Fruit fly (Drosophila melanogaster) whole organism, larva: ENCODE measurements around the gene CG8673.

Experiments
- noc ChIP-seq: fragments of 200-800 bp; sonication (Bioruptor generic); optimal IDR thresholded peaks from 3 replicates; lab custom pipeline; 2019; ENCODE audit warnings: missing biosample characterization, mild to moderate bottlenecking, missing genetic modification characterization, moderate library complexity

The CG8673 gene

DNA sequence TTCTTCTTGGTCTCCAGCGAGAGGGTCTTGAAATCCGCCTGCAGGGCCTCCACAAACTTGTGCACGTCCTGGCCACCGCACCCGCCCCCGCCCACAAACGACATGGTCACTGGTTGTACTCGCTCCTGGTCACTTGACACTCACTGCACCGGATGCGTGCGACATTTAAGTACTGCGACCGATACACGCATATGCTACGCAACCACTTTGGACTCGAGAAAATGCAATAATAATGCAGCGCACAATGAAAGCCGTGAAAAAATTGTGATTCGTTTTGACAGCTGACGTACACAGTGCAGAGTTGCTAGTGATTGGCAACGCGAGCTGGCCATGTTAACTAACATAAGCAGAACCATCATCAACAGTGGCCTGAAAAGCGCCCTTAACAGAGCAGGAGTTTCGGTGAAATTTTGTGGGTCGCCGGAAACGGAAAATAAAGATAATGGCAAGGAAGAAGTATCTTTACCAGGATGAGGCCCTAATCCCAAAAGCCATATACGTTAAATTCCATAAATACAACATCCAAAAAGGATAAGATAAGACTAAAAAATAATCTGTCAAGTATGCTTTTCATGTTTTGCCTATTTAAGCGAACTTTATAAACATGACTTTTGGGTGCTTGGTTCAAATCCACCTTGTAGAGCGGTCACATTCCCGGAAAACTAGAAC lies at the start of gene CG8673, which contains the start of gene mon2:
Gene CG8673 (plus strand): TSS at position 619 of the 669 bp plus-strand sequence.
Gene mon2 (minus strand): TSS at position 300 of the 669 bp plus-strand sequence.
- peak; percentile 7 for TF ChIP-seq noc (tag; lab: Kevin White, UChicago)

DNA sequence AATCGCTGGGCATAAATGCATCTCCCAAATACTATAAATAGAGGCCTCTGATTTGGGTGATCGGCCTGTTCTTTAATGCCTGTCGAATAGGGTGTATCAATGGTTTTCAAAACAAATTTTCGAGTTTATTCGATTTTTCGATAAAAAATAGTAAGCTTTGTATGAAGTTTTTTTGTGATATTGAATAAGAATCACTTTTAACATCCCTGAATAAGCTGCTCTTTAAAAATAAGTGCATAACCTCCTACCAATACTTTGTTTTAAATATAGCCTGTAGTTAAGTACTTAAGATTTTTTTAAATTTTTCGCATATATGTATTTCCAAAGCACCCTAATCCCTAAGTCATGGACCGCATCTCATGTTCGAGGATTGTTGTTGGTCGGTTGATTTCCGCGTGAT lies 43.5 kb upstream of the CG8673 start:
- no peak for TF ChIP-seq noc (tag; lab: Kevin White, UChicago)

DNA sequence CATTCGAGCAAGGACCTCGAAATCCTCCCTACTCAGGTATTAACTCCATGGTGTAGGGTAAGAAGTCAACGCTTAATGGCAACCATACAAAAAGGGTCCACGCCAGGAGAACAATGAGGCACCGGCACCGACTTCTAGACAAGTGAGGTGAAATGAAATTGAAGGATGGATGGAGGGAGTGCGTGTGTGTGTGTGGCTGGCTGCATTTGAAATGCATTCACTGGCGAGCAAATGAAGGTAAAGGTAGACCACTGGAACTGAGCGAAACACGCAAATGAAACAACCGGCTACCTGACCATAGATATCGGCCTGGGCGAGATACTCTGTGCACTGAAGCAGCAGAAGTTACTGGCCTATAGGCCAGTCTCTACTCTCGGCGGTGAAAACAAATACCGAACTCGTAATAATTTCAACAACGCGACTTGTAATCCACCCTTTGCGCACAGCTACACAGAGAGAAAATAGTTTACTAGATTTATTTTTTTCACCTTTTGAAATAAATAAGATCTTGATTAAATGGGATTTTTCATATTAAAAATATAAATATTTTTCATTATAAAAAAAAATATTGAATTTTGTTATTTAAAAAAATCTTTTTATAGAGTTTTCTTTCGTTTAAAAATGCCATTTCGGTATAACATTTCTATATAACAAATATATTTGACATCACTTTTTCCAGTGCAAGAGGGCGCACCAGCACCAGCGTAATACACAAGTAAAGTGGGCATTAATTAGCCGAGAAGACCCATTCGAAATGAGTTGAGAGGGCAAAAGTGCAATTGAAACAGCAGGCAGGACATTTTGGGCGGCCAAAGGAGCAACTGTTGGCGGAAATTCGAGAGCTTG lies 42.3 kb upstream of the CG8673 start:
- no peak for TF ChIP-seq noc (tag; lab: Kevin White, UChicago)

DNA sequence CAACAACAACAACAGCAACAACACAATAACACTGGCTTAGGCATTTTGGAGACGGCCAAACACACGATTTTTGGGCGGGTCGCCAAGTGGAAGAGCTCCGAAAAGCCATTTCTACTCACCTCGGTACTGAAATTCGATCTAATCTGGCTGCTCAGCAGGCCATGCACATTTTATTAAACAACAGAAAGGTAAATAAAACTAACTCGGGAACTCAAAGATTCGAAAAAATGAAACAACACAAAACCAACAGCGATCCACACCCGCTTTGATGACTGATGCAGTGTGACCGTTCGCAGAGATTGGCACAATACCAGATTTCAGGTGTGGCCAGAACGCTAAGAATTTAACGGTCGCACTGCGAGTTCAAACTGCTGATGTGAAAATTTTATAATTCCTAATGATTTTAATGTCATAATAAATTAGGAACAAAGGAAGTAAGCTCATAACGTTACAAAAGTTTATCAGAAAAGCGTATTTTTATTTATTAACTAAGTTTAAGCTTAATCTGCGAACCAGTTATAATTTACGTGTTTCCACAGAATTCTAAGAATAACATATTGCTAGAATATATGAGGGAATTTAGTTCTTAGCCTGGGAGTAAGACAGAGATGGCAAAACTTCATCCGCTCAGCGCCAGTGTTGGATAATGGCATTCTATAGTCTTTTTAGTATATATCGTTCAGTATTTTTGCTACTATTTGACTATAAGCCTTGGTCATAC lies 41.3 kb upstream of the CG8673 start, which contains the start of gene Mcr:
Gene Mcr (minus strand): TSS at position 291 of the 721 bp plus-strand sequence.
- no peak for TF ChIP-seq noc (tag; lab: Kevin White, UChicago)

DNA sequence CACCGCTTCAGTTG lies 40.9 kb upstream of the CG8673 start, which contains the start of gene Bsg:
Gene Bsg (plus strand): TSS at position 8 of the 14 bp plus-strand sequence.
- TF ChIP-seq noc (tag; lab: Kevin White, UChicago): no peak

DNA sequence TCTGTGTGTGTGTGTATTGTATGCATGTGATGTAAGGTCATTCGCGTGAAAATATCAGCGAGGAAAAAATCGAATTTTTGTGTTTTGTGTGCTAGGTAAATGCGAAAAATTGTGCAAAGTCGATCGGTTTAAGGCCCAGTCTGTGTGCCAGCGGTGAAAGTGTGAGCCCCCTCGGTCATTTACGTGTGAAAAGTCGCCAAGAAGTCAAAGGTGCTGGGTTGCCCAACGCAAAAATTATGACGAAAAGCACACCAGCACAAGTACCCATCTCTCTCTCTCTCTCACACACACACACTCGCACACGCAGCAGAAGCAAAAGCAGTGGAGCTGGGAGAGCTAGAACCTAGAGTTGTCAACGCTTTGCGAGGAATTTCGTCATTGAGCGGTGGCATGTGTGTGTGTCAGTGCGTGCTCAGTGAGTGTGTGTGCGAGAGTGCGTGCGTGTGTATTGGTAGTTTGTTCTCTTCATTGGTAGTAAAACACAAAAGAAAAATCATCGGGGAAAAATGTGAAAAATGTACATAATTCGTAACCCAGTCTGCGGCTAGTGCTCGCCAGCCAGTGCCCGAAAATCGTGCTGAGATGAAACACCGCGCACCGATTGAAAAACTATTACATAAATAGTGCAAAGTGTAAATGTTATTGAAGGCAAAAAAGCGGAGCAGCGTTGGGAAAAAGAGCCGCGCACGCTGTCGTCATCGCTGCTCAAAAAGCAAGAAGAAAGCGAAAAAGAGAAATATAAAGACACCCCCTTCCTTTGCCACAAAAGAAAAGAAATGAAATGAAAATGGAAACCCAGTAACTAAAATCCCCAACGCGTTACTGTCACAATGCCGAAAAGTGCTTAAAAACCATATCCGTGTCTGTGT lies 40.5 kb upstream of the CG8673 start:
- TF ChIP-seq noc (tag; lab: Kevin White, UChicago): peak; percentile 57

DNA sequence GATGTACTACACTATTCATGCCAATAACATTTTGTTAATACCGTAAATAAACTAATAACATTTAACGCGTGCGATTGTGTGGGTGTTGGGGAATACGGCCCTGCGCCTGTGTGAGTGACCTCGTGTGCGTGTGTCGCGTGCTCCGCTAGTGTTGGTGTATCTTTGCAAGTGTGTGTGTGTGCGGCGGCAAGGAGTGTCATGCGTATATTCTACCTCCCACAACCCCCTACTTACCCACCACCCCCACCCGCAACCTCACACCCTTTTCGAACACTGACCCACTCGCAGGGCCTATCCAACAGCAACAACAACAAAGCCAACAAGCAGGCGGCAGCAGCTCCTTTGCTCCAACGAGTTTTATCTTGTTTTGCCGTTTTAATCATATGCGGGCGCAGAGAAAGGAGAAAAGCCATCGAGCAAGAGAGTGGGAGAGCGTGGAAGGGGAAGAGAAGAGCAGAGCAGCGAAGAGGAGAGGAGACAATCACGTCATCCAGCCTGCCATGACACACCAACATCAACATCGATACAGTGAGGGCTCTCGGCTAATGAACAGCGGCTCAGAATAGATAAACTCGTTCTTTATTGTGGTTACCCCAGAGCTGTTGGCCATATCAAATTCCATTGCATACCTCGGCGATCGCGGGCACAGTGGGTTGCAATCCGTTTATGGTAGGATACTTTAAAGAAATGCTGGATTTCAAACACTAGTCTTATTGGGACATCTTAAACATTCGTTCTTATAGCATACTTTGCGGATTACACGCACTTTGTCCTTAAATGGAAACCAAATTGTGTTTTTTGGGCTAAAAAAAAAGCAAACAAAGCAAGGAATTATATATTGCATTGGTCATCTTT lies 39.6 kb upstream of the CG8673 start:
- TF ChIP-seq noc (tag; lab: Kevin White, UChicago): no peak

DNA sequence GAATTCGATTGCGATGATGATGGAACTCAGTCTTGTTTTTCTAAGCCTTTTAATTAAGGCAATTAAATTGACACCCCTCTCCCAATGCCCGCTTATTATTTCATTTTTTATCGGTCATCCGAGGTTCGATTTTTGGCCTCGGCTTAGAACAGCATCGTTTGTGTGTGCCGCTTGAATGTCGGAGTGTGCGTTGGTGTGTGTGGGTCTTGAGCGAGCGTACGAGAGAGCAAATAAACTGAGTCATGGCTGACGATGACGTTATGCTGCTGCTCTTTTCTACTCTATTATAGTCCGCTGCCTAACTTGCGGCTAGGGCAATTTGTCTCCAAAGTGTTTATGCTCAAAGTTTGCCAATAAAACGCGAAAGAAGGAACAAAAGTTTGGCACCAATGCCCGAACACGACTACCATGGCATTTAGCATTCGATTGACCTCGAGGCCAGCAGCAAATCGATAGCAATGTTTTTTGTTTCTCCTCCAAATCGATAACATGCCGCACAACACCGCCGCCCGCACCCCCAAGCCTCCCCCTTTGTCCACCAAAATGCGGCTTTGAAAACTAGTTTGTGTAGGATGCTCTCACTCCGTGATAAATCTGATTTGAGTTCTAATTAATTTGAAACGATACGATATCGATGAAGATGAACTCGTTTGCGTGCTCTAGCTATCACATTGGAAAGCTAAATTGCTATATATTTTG lies 38.5 kb upstream of the CG8673 start:
- TF ChIP-seq noc (tag; lab: Kevin White, UChicago): no peak

DNA sequence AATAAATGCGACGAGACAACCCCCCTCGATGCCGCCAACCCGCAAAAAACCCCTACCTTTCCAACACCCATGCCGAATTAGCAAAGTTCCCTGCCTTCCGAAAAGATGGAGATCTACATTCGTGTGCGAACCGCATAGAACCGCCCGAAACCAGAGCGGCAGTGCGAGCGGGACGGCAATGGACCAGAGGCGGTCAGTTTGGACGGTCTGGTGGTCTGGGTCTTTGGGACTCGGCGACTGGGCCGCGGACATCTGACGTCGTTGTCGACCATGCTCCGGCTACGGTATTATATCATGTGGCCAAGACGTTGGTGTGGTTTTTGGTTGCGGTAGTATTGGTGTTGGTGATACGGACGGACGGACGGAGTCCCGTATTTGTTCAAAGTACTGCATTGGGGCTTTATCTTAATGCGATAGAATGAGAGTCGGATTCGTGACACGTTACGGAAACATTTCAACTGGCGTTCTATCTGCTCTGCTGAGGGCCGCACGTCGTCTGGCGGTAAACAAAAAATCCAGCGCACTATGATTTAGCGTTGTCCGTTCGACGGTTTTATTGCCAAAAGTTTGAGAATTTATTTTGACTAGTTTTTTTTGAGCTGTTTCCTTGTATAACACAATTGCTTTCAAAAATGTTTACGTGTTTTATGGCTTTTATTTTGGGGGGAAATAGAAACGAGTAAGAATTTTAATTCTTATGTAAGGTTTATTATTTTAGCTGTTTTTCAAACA lies 37.2 kb upstream of the CG8673 start:
- TF ChIP-seq noc (tag; lab: Kevin White, UChicago): peak; percentile 89

DNA sequence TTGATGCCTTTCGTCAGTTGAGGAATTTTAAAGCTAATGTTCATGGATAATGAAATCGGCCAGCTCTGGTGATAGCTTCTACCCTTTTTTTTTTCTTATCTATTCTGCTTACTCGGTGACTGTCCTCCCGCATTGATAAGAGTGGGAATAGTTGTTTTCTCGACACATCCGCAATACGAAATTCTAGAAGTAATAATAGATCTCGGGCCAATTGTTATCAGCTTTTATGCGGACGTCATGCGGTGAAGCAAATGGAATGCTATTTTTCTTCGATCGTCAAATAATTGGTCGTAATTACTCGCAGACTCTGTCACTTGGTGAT lies 36.7 kb upstream of the CG8673 start:
- no peak for TF ChIP-seq noc (tag; lab: Kevin White, UChicago)

DNA sequence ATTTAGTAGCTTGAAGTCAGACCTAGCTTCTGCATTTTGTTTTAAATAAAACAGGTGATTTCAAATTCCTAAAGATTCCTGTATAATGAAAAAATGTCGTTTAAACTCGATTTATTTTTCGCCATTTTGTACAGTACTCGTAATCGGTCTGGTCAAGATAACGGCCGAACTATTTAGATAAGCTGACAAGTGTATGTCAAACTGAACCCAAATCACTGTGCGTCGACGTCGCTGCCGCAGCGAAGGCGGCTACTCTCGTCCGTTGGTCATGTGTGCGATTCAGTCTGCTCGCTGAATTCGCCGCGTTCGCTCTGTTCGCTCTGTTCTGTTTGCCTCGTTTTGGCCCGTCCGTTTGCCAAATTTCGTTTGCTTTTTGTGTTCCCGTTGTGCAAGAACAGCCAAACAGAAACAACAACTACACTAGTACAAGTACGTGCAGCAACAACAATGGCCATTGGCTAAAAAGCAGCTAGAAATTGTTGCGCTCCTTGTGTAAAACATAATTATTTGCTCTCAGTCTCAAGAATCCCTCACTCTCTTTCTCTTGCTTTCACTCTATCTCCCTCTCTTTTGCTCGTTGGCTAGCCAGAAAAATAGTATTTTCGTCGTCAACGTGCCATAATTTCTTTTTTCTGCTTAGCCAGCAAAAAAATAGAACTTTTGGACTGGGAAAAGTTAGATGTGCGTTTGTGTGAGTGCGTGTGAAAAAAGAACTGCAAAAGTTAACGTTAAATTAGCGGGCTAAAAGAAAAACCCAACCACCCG lies 35.9 kb upstream of the CG8673 start:
- peak; percentile 72 for TF ChIP-seq noc (tag; lab: Kevin White, UChicago)

DNA sequence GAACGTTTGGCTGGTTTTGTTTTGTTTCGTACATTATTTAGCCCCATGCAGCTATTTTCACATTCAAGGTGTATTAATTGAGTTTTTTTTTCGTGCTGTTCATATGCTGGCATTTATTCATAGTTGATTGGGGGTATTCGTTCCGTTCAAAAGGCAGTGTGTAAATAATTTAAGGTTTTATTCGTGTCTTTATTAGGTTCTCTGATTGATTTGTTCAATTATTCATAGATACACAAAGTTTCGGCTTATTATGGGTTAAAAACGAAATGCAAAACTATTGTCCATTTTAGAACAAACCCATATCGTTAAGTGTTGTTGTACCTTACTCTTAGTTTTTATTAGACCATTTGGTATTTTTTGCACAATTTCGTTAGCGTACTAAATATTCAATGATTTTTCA lies 32.7 kb upstream of the CG8673 start:
- no peak for TF ChIP-seq noc (tag; lab: Kevin White, UChicago)

DNA sequence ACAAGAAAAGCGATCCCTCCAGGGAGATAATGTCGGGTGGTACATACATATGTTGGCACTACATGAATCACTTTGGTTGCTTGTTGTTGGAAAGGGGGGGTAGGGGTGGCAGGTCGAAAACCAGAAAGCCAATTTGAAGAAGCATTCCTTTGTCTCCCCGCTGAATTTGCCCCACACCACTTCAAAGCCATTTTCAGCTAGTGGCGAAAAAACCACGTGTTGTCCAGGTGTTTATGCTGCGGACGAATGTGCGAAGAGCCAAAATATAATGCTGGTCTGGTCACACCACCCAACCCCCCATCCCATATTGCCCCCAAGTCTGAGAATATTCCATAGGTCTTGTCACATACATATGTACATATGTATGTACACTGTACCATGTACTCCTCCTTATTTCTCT lies 32.2 kb upstream of the CG8673 start:
- no peak for TF ChIP-seq noc (tag; lab: Kevin White, UChicago)
